In the genomic region with DNA sequence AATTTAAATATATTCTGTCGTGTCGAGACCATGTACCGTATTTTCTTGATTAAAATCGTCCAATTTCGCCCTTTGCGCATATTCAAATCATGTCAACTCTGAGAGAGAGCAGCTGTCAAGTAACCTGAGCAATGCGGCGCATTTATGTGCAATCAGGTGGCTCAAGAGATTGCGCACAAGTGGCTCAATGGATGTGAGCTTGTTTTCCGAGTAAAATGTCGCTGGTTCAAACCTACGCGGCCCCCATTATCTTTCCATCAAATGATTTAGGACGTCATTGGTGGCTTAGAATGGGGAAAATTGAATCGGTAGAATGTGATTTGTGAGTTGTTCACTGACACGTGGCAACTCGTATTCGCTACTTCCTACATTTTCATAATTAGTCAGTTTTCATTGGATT, we compare ENCODE assay signal across 1 worm cellular context.
TF ChIP-seq lines count a peak whose summit lies in the region.

No protein-coding gene starts in this region.

TF ChIP-seq in whole organism, late embryonic, 69 proteins besides CTCF, POLR2A, EP300 and RAD21 (continued from another document):
- TF ChIP-seq elt-4 (tag; optimal IDR thresholded peaks at IDR 0.05; lab: Kevin White, UChicago) (no peak), pha-4 (tag; optimal IDR thresholded peaks at IDR 0.05; lab: Kevin White, UChicago) (no peak), pha-2 (tag; optimal IDR thresholded peaks at IDR 0.05; lab: Kevin White, UChicago) (peak; percentile 73), madf-2 (tag; optimal IDR thresholded peaks at IDR 0.05; lab: Kevin White, UChicago) (peak; percentile 11), ceh-48 (tag; optimal IDR thresholded peaks at IDR 0.05; lab: Kevin White, UChicago) (peak; percentile 43), ceh-18 (tag; optimal IDR thresholded peaks at IDR 0.05; lab: Kevin White, UChicago) (peak; percentile 47), T23F11.4 (GFP tag; optimal IDR thresholded peaks at IDR 0.05; lab: Kevin White, UChicago) (peak; percentile 27), lin-11 (tag; optimal IDR thresholded peaks at IDR 0.05; lab: Kevin White, UChicago) (peak; percentile 34), lim-6 (tag; optimal IDR thresholded peaks at IDR 0.05; lab: Kevin White, UChicago) (peak; percentile 3), ceh-45 (GFP tag; IDR thresholded peaks at IDR 0.05; lab: Robert Waterston, UW) (no peak), hlh-15 (tag; optimal IDR thresholded peaks at IDR 0.05; lab: Kevin White, UChicago) (no peak), ceh-30 (tag; optimal IDR thresholded peaks at IDR 0.05; lab: Kevin White, UChicago) (no peak), C08G9.2 (tag; optimal IDR thresholded peaks at IDR 0.05; lab: Kevin White, UChicago) (peak; percentile 54), F13H6.1 (tag; optimal IDR thresholded peaks at IDR 0.05; lab: Kevin White, UChicago) (peak; percentile 21), hlh-8 (tag; optimal IDR thresholded peaks at IDR 0.05; lab: Kevin White, UChicago) (peak; percentile 28), ets-4 (tag; optimal IDR thresholded peaks at IDR 0.05; lab: Kevin White, UChicago) (no peak), syd-9 (tag; optimal IDR thresholded peaks at IDR 0.05; lab: Kevin White, UChicago) (peak; percentile 46), hlh-30 (tag; optimal IDR thresholded peaks at IDR 0.05; lab: Kevin White, UChicago; ENCODE audit: insufficient read depth) (peak; percentile 66), ceh-31 (tag; optimal IDR thresholded peaks at IDR 0.05; lab: Kevin White, UChicago) (peak; percentile 45), fax-1 (tag; optimal IDR thresholded peaks at IDR 0.05; lab: Kevin White, UChicago) (peak; percentile 14), Y22D7AL.16 (tag; optimal IDR thresholded peaks at IDR 0.05; lab: Kevin White, UChicago) (no peak), tbx-2 (tag; optimal IDR thresholded peaks at IDR 0.05; lab: Kevin White, UChicago) (peak; percentile 73), ref-2 (tag; optimal IDR thresholded peaks at IDR 0.05; lab: Kevin White, UChicago) (peak; percentile 29), nhr-232 (tag; optimal IDR thresholded peaks at IDR 0.05; lab: Kevin White, UChicago) (peak; percentile 41), unc-42 (tag; optimal IDR thresholded peaks at IDR 0.05; lab: Kevin White, UChicago) (peak; percentile 2), rnt-1 (tag; optimal IDR thresholded peaks at IDR 0.05; lab: Kevin White, UChicago) (peak; percentile 63), ceh-14 (tag; optimal IDR thresholded peaks at IDR 0.05; lab: Kevin White, UChicago) (peak; percentile 1), che-1 (tag; optimal IDR thresholded peaks at IDR 0.05; lab: Kevin White, UChicago) (peak; percentile 64)
